Worm (Caenorhabditis elegans) whole organism, L4 larva: ENCODE data around the gene C54E4.4.
A peak's percentile ranks its signal among the peaks of the same experiment; 100 is the strongest.
"Not testable (repeated sequence)": the region's sequence is repeated elsewhere in the genome, so short reads cannot be mapped to it uniquely, and the experiment has no call there.

ENCODE experiments used
- D1046.2 ChIP-seq: fragments of 200-800 bp; sonication (Bioruptor generic); IDR thresholded peaks from 2 replicates; pipeline ENCODE4 v1.3.6; 2022; ENCODE audit warnings: missing genetic modification characterization, missing compliant biosample characterization
- F10B5.3 ChIP-seq: sonication (generic microtip); optimal IDR thresholded peaks from 2 replicates; lab custom pipeline; 2016; ENCODE audit warnings: mild to moderate bottlenecking, missing genetic modification characterization, missing compliant biosample characterization
- F26F4.8 ChIP-seq: fragments of 200-800 bp; sonication (Bioruptor generic); conservative IDR thresholded peaks from 2 replicates; pipeline ENCODE4 v1.3.6; 2022; ENCODE audit warnings: missing genetic modification characterization, missing compliant biosample characterization
- T26A8.4 ChIP-seq: fragments of 200-800 bp; sonication (Bioruptor generic); IDR thresholded peaks from 2 replicates; pipeline ENCODE4 v1.3.6; 2022; ENCODE audit warnings: missing genetic modification characterization, missing compliant biosample characterization
- Y48G9A.11 ChIP-seq: fragments of 200-800 bp; sonication (Bioruptor generic); IDR thresholded peaks from 2 replicates; pipeline ENCODE4 v1.3.6; 2022; ENCODE audit warnings: missing genetic modification reagents, missing genetic modification characterization, missing compliant biosample characterization
- ZK546.5 ChIP-seq, 2 experiments: sonication (generic microtip); optimal IDR thresholded peaks; 2 replicates each; lab custom pipeline; 2017; ENCODE audit warnings: missing biosample characterization in 2 of 2, missing genetic modification characterization in 2 of 2
- aha-1 ChIP-seq: fragments of 150-350 bp; peaks from one replicate; lab custom pipeline; 2014; ENCODE audit warnings: missing biosample characterization, missing genetic modification characterization
- aly-2 ChIP-seq: sonication (generic microtip); optimal IDR thresholded peaks from 2 replicates; lab custom pipeline; 2018; ENCODE audit warnings: missing biosample characterization, missing genetic modification characterization
- arid-1 ChIP-seq: fragments of 200-800 bp; sonication (Bioruptor generic); conservative IDR thresholded peaks from 2 replicates; pipeline ENCODE4 v1.3.6; 2022; ENCODE audit warnings: missing genetic modification reagents, missing genetic modification characterization, missing compliant biosample characterization
- ceh-44 ChIP-seq: fragments of 200-800 bp; sonication (Bioruptor generic); IDR thresholded peaks from 2 replicates; pipeline ENCODE4 v1.3.6; 2022; ENCODE audit warnings: missing genetic modification reagents, missing genetic modification characterization, missing compliant biosample characterization
- cey-2 ChIP-seq: sonication (generic microtip); optimal IDR thresholded peaks from 3 replicates; lab custom pipeline; 2017; ENCODE audit warnings: missing genetic modification characterization, mild to moderate bottlenecking, missing compliant biosample characterization, antibody characterized with exemption, borderline replicate concordance; ENCODE audit not compliant: insufficient read depth
- daf-12 ChIP-seq: fragments of 150-350 bp; optimal IDR thresholded peaks from 2 replicates; lab custom pipeline; 2014; ENCODE audit warnings: missing biosample characterization, missing genetic modification reagents, missing genetic modification characterization
- daf-16 ChIP-seq, 3 experiments: sonication (generic microtip); optimal IDR thresholded peaks; 2 replicates each; lab custom pipeline; 2016 to 2017; ENCODE audit warnings: missing genetic modification characterization in 3 of 3, missing genetic modification reagents in 3 of 3, mild to moderate bottlenecking in 2 of 3, missing compliant biosample characterization in 2 of 3, missing biosample characterization in 1 of 3, moderate library complexity in 1 of 3
- daf-19 ChIP-seq: fragments of 200-800 bp; sonication (Bioruptor generic); conservative IDR thresholded peaks from 2 replicates; pipeline ENCODE4 v1.3.6; 2022; ENCODE audit warnings: missing genetic modification characterization, missing compliant biosample characterization
- dmd-6 ChIP-seq: fragments of 200-800 bp; sonication (Bioruptor generic); IDR thresholded peaks from 2 replicates; pipeline ENCODE4 v1.3.6; 2022; ENCODE audit warnings: missing genetic modification reagents, missing genetic modification characterization, missing compliant biosample characterization
- dmd-9 ChIP-seq: fragments of 200-800 bp; sonication (Bioruptor generic); IDR thresholded peaks from 2 replicates; pipeline ENCODE4 v1.3.6; 2022; ENCODE audit warnings: missing genetic modification reagents, missing genetic modification characterization, missing compliant biosample characterization
- dpl-1 ChIP-seq: fragments of 150-350 bp; optimal IDR thresholded peaks from 2 replicates; lab custom pipeline; 2014; ENCODE audit warnings: missing biosample characterization, missing genetic modification reagents, missing genetic modification characterization
- hlh-11 ChIP-seq: fragments of 200-800 bp; sonication (Bioruptor generic); optimal IDR thresholded peaks from 2 replicates; lab custom pipeline; 2018; ENCODE audit warnings: mild to moderate bottlenecking, missing genetic modification characterization, missing compliant biosample characterization
- hlh-30 ChIP-seq: sonication (generic microtip); optimal IDR thresholded peaks from 2 replicates; lab custom pipeline; 2017; ENCODE audit warnings: antibody characterized with exemption, mild to moderate bottlenecking, missing genetic modification characterization, missing compliant biosample characterization; ENCODE audit not compliant: insufficient read depth
- hmg-1.1 ChIP-seq: fragments of 200-800 bp; sonication (Bioruptor generic); IDR thresholded peaks from 2 replicates; pipeline ENCODE4 v1.3.6; 2022; ENCODE audit warnings: missing genetic modification reagents, missing genetic modification characterization, missing compliant biosample characterization
- lir-3 ChIP-seq: sonication (generic microtip); optimal IDR thresholded peaks from 2 replicates; lab custom pipeline; 2016; ENCODE audit warnings: mild to moderate bottlenecking, missing genetic modification characterization, missing compliant biosample characterization
- madf-9 ChIP-seq: fragments of 200-800 bp; sonication (Bioruptor generic); conservative IDR thresholded peaks from 2 replicates; pipeline ENCODE4 v1.3.6; 2022; ENCODE audit warnings: missing genetic modification reagents, missing genetic modification characterization, missing compliant biosample characterization
- mdl-1 ChIP-seq, 2 experiments: fragments of 150-350 bp in 1 of 2; sonication (generic microtip) in 1 of 2; optimal IDR thresholded peaks; 2 replicates each; lab custom pipeline; 2014 to 2017; ENCODE audit warnings: missing biosample characterization in 2 of 2, missing genetic modification characterization in 2 of 2
- mes-2 ChIP-seq: sonication (generic microtip); optimal IDR thresholded peaks from 2 replicates; lab custom pipeline; 2016; ENCODE audit warnings: missing genotype, mild to moderate bottlenecking, missing genetic modification characterization, missing compliant biosample characterization; ENCODE audit not compliant: poor library complexity, severe bottlenecking
- mxl-2 ChIP-seq: fragments of 200-800 bp; sonication (Bioruptor generic); conservative IDR thresholded peaks from 2 replicates; pipeline ENCODE4 v1.3.6; 2022; ENCODE audit warnings: missing genetic modification reagents, missing genetic modification characterization, missing compliant biosample characterization
- mxl-3 ChIP-seq: fragments of 200-800 bp; sonication (Bioruptor generic); optimal IDR thresholded peaks from 2 replicates; lab custom pipeline; 2018; ENCODE audit warnings: mild to moderate bottlenecking, missing genetic modification characterization, missing compliant biosample characterization
- nhr-10 ChIP-seq: fragments of 150-350 bp; optimal IDR thresholded peaks from 2 replicates; lab custom pipeline; 2014; ENCODE audit warnings: missing biosample characterization, missing genetic modification characterization
- nhr-25 ChIP-seq: sonication (generic microtip); optimal IDR thresholded peaks from 2 replicates; lab custom pipeline; 2017; ENCODE audit warnings: missing genetic modification characterization, mild to moderate bottlenecking, missing compliant biosample characterization, antibody characterized with exemption, moderate library complexity, borderline replicate concordance; ENCODE audit not compliant: insufficient read depth
- nhr-28 ChIP-seq: fragments of 150-350 bp; optimal IDR thresholded peaks from 2 replicates; lab custom pipeline; 2014; ENCODE audit warnings: missing biosample characterization, missing genetic modification characterization
- nhr-42 ChIP-seq: fragments of 200-800 bp; sonication (Bioruptor generic); IDR thresholded peaks from 2 replicates; pipeline ENCODE4 v1.3.6; 2022; ENCODE audit warnings: missing genetic modification characterization, missing compliant biosample characterization
- nhr-6 ChIP-seq: fragments of 150-350 bp; optimal IDR thresholded peaks from 2 replicates; lab custom pipeline; 2014; ENCODE audit warnings: missing biosample characterization, missing genetic modification characterization
- nhr-76 ChIP-seq: fragments of 150-350 bp; optimal IDR thresholded peaks from 2 replicates; lab custom pipeline; 2014; ENCODE audit warnings: missing biosample characterization, missing genetic modification characterization
- pqm-1 ChIP-seq: sonication (generic microtip); optimal IDR thresholded peaks from 2 replicates; lab custom pipeline; 2017; ENCODE audit warnings: missing biosample characterization, missing genetic modification characterization
- set-16 ChIP-seq: fragments of 200-800 bp; sonication (Bioruptor generic); IDR thresholded peaks from 2 replicates; pipeline ENCODE4 v1.3.6; 2022; ENCODE audit warnings: missing genetic modification reagents, missing genetic modification characterization, missing compliant biosample characterization
- tag-97 ChIP-seq: fragments of 200-800 bp; sonication (Bioruptor generic); IDR thresholded peaks from 2 replicates; pipeline ENCODE4 v1.3.6; 2022; ENCODE audit warnings: missing genetic modification characterization, missing compliant biosample characterization
- tra-1 ChIP-seq: fragments of 200-800 bp; sonication (Bioruptor generic); IDR thresholded peaks from 2 replicates; pipeline ENCODE4 v1.3.6; 2022; ENCODE audit warnings: missing genetic modification reagents, missing genetic modification characterization, missing compliant biosample characterization
- unc-62 ChIP-seq, 3 experiments: fragments of 150-350 bp in 1 of 3; sonication (generic microtip); optimal IDR thresholded peaks in 2 of 3; peaks in 1 of 3; 1 replicate in 1 of 3; 2 replicates in 2 of 3; lab custom pipeline; 2014 to 2017; ENCODE audit warnings: missing biosample characterization in 3 of 3, missing genetic modification characterization in 3 of 3, missing genetic modification reagents in 3 of 3, missing genotype in 1 of 3

Gene C54E4.4

ce11 chrIV:2168514-2168913 is at the start of gene C54E4.4:
Gene C54E4.4 (minus strand): TSS chrIV:2168614.
- TF ChIP-seq T26A8.4 (GFP tag; lab: Robert Waterston, UW) = no peak
- TF ChIP-seq ZK546.5 (tag; optimal IDR thresholded peaks at IDR 0.05; lab: Kevin White, UChicago) = no peak
- no peak for TF ChIP-seq Y48G9A.11 (GFP tag; lab: Robert Waterston, UW)
- TF ChIP-seq nhr-42 (GFP tag; lab: Robert Waterston, UW) = no peak
- TF ChIP-seq, all 104 proteins: peak for 0

- TF ChIP-seq dmd-6 (GFP tag; lab: Robert Waterston, UW) = 0 out of 2 replicates have a peak, but pooled peaks have one; percentile 7
- peak in 1 of 2 experiments; percentile 31 for TF ChIP-seq mdl-1 (tag; optimal IDR thresholded peaks at IDR 0.05; lab: Kevin White, UChicago)
- 0 out of 2 replicates have a peak, but pooled peaks have one; percentile 25 for TF ChIP-seq D1046.2 (GFP tag; lab: Robert Waterston, UW)
- TF ChIP-seq hmg-1.1 (GFP tag; lab: Robert Waterston, UW) = peak; percentile 38
- TF ChIP-seq lir-3 = no peak
- no peak for TF ChIP-seq nhr-76
- no peak for TF ChIP-seq dmd-9 (GFP tag; lab: Robert Waterston, UW)
- TF ChIP-seq mxl-3 (GFP tag; lab: Kevin White, UChicago) = peak; percentile 14
- TF ChIP-seq aly-2 (tag; lab: Kevin White, UChicago) = no peak
- no peak for TF ChIP-seq daf-16 (GFP tag; optimal IDR thresholded peaks at IDR 0.05; lab: Kevin White, UChicago)
- no peak for TF ChIP-seq daf-16 (tag; optimal IDR thresholded peaks at IDR 0.05; lab: Kevin White, UChicago)
- TF ChIP-seq mes-2 (tag; lab: Kevin White, UChicago) = no peak
- TF ChIP-seq F26F4.8 (GFP tag; lab: Robert Waterston, UW) = no peak
- no peak for TF ChIP-seq nhr-25 (tag; lab: Kevin White, UChicago)
- no peak for TF ChIP-seq ceh-44 (GFP tag; lab: Robert Waterston, UW)
- TF ChIP-seq daf-19 = no peak
- no peak for TF ChIP-seq madf-9 (GFP tag; lab: Robert Waterston, UW)
- TF ChIP-seq daf-12 = no peak
- TF ChIP-seq aha-1 (tag; lab: Kevin White, UChicago) = no peak
- TF ChIP-seq set-16 (GFP tag; lab: Robert Waterston, UW) = peak; percentile 40
- TF ChIP-seq mxl-2 (GFP tag; lab: Robert Waterston, UW) = no peak
- peak in 1 of 2 experiments; percentile 31 for TF ChIP-seq unc-62 (GFP tag; optimal IDR thresholded peaks at IDR 0.05 in 1 of 2; lab: Kevin White, UChicago)
- no peak for TF ChIP-seq unc-62 (tag; optimal IDR thresholded peaks at IDR 0.05; lab: Kevin White, UChicago)
- TF ChIP-seq nhr-28 (tag; lab: Kevin White, UChicago) = no peak
- TF ChIP-seq dpl-1 (GFP tag; lab: Kevin White, UChicago) = no peak
- TF ChIP-seq tag-97 (GFP tag; lab: Robert Waterston, UW) = no peak
- TF ChIP-seq cey-2 (tag; lab: Kevin White, UChicago) = no peak
- TF ChIP-seq arid-1 (GFP tag; lab: Robert Waterston, UW) = no peak
- TF ChIP-seq hlh-11 = peak; percentile 48
- TF ChIP-seq tra-1 = no peak
- TF ChIP-seq pqm-1 (tag; lab: Kevin White, UChicago) = no peak
- no peak for TF ChIP-seq nhr-10 (tag; lab: Kevin White, UChicago)
- peak; percentile 49 for TF ChIP-seq hlh-30 (tag; lab: Kevin White, UChicago)
- TF ChIP-seq nhr-6 = no peak
- TF ChIP-seq, all 104 proteins: peak for 9
Observed at ce11 chrIV:2217260-2217659, 48.8 kb upstream of the C54E4.4 start.

- TF ChIP-seq F10B5.3 (tag; lab: Kevin White, UChicago); hmg-1.1 (GFP tag; lab: Robert Waterston, UW); tra-1: not testable (repeated sequence)
- TF ChIP-seq, all 104 proteins: peak for 0; not testable (repeated sequence) for 104
Observed at ce11 chrIV:2216756-2217155, 48.3 kb upstream of the C54E4.4 start, which contains the start of gene T04C4.3. Gene T04C4.3 (minus strand): TSS chrIV:2216856.
